Worm (Caenorhabditis elegans) whole organism, L2 larva: ENCODE data around the gene nhx-4.

Source experiments
- alr-1 ChIP-seq: fragments of 150-350 bp; optimal IDR thresholded peaks from 2 replicates; lab custom pipeline; 2014; ENCODE audit warnings: missing biosample characterization, missing genetic modification characterization
- ama-1 ChIP-seq: fragments of 150-350 bp; optimal IDR thresholded peaks from 2 replicates; lab custom pipeline; 2018; ENCODE audit warnings: inconsistent platforms
- mdl-1 ChIP-seq, 2 experiments: fragments of 150-350 bp in 1 of 2; sonication (generic microtip) in 1 of 2; optimal IDR thresholded peaks; 2 replicates each; lab custom pipeline; 2017; ENCODE audit warnings: missing biosample characterization in 2 of 2, missing genetic modification characterization in 2 of 2
- nhr-12 ChIP-seq: fragments of 150-350 bp; optimal IDR thresholded peaks from 2 replicates; lab custom pipeline; 2014; ENCODE audit warnings: missing biosample characterization, missing genetic modification characterization
- nhr-237 ChIP-seq: fragments of 150-350 bp; optimal IDR thresholded peaks from 2 replicates; lab custom pipeline; 2014; ENCODE audit warnings: missing biosample characterization, missing genetic modification characterization
- skn-1 ChIP-seq: sonication (generic microtip); optimal IDR thresholded peaks from 2 replicates; lab custom pipeline; 2017; ENCODE audit warnings: missing biosample characterization, missing genetic modification characterization

DNA sequence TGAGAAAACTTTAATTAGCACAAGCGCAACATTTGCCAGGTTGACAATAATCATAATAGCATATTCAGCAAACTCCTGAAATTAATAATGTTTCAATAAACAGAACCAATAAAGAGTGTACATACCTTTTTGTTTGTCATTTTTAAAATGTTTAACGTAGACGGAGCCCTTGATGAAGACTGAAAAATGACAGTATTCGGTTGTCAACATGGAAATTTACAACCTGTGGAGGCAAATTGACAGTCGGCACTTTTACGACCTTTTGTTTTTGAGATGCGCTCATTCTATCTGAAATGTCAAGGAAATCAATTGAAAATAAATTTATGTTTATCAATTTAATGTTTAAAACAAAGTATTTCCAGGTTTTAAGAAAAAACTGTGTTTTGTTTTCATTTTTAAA lies 29.6 kb upstream of the nhx-4 start:
- no peak for TF ChIP-seq alr-1 (tag; lab: Kevin White, UChicago)
- no peak for TF ChIP-seq nhr-12 (tag; lab: Kevin White, UChicago)
- no peak for TF ChIP-seq mdl-1 (tag; optimal IDR thresholded peaks at IDR 0.05; lab: Kevin White, UChicago)
- no peak for TF ChIP-seq nhr-237
- no peak for TF ChIP-seq ama-1
- no peak for TF ChIP-seq skn-1 (tag; lab: Kevin White, UChicago)
